Worm (Caenorhabditis elegans) whole organism, L3 larva: ENCODE results near the gene C53A5.13.

ENCODE experiments used
- jun-1 ChIP-seq: fragments of 150-350 bp; optimal IDR thresholded peaks from 2 replicates; lab custom pipeline; 2014; ENCODE audit warnings: missing biosample characterization, missing genetic modification reagents, missing genetic modification characterization
- nhr-11 ChIP-seq: fragments of 150-350 bp; optimal IDR thresholded peaks from 2 replicates; lab custom pipeline; 2014; ENCODE audit warnings: missing biosample characterization, missing genetic modification characterization
- pha-4 ChIP-seq: fragments of 150-350 bp; optimal IDR thresholded peaks from 2 replicates; lab custom pipeline; 2014; ENCODE audit warnings: missing biosample characterization, missing genetic modification reagents, missing genetic modification characterization

ce11 chrV:14527210-14527609, 19.5 kb upstream of the C53A5.13 start:
- TF ChIP-seq jun-1 (tag; lab: Kevin White, UChicago) (no peak), nhr-11 (tag; lab: Kevin White, UChicago) (no peak), pha-4 (tag; lab: Kevin White, UChicago) (no peak)
